Worm (Caenorhabditis elegans): ENCODE results near the gene pde-12.

The pde-12 gene

ce11 chrIII:10877542-10877941 is 32.7 kb upstream of the pde-12 start (continued):
- TF ChIP-seq tlf-1 (GFP tag; optimal IDR thresholded peaks at IDR 0.05) (peak; percentile 66), fkh-3 (tag; optimal IDR thresholded peaks at IDR 0.05) (no peak), nhr-179 (tag; optimal IDR thresholded peaks at IDR 0.05) (no peak), F52B5.7 (tag; optimal IDR thresholded peaks at IDR 0.05) (no peak), ztf-28 (GFP tag; IDR thresholded peaks at IDR 0.05) (0 out of 2 replicates have a peak, but pooled peaks have one; percentile 48), B0336.3 (GFP tag; IDR thresholded peaks at IDR 0.05) (peak; percentile 70), hrde-1 (tag; optimal IDR thresholded peaks at IDR 0.05; ENCODE audit: borderline replicate concordance) (no peak), K11D2.4 (GFP tag; IDR thresholded peaks at IDR 0.05) (no peak), lin-35 (GFP tag; optimal IDR thresholded peaks at IDR 0.05) (no peak), pha-4 (tag; optimal IDR thresholded peaks at IDR 0.05) (no peak), rec-8 (tag; optimal IDR thresholded peaks at IDR 0.05) (peak in 1 of 2 experiments; percentile 10), T07F8.4 (tag; optimal IDR thresholded peaks at IDR 0.05) (no peak), ztf-26 (tag; optimal IDR thresholded peaks at IDR 0.05) (no peak), egl-18 (GFP tag; IDR thresholded peaks at IDR 0.05) (no peak), ztf-25 (GFP tag; IDR thresholded peaks at IDR 0.05) (no peak), ceh-40 (GFP tag; IDR thresholded peaks at IDR 0.05) (no peak), lin-26 (GFP tag; IDR thresholded peaks at IDR 0.05) (no peak), Y79H2A.3 (GFP tag; conservative IDR thresholded peaks at IDR 0.05) (no peak), lir-1 (GFP tag; conservative IDR thresholded peaks at IDR 0.05) (peak; percentile 25; the same call in 1 of the 2 replicates), F23B12.7 (tag; optimal IDR thresholded peaks at IDR 0.05; ENCODE audit: insufficient read depth) (no peak), sptf-2 (GFP tag; optimal IDR thresholded peaks at IDR 0.05) (no peak), snpc-1.3 (tag; optimal IDR thresholded peaks at IDR 0.05; ENCODE audit: insufficient read depth) (peak; percentile 65), hmg-1.2 (GFP tag; IDR thresholded peaks at IDR 0.05) (0 out of 2 replicates have a peak, but pooled peaks have one; percentile 31), egrh-3 (GFP tag; IDR thresholded peaks at IDR 0.05) (no peak), sdz-38 (tag; optimal IDR thresholded peaks at IDR 0.05) (no peak), him-1 (tag; optimal IDR thresholded peaks at IDR 0.05) (peak; percentile 35), mel-28 (tag; optimal IDR thresholded peaks at IDR 0.05; ENCODE audit: borderline replicate concordance) (no peak), let-607 (tag; optimal IDR thresholded peaks at IDR 0.05) (no peak), lin-40 (tag; optimal IDR thresholded peaks at IDR 0.05) (no peak), dpff-1 (tag; optimal IDR thresholded peaks at IDR 0.05) (no peak), snpc-1.1 (tag; optimal IDR thresholded peaks at IDR 0.05; ENCODE audit: insufficient read depth) (no peak), sea-2 (GFP tag; IDR thresholded peaks at IDR 0.05) (no peak), F55B11.4 (tag; optimal IDR thresholded peaks at IDR 0.05; ENCODE audit: borderline replicate concordance, insufficient read depth) (no peak), aptf-3 (GFP tag; IDR thresholded peaks at IDR 0.05) (no peak), bed-2 (GFP tag; IDR thresholded peaks at IDR 0.05) (no peak), F37B4.10 (GFP tag; IDR thresholded peaks at IDR 0.05) (no peak), ceh-58 (GFP tag; IDR thresholded peaks at IDR 0.05) (no peak), zfh-2 (GFP tag; conservative IDR thresholded peaks at IDR 0.05) (no peak), lag-1 (GFP tag; IDR thresholded peaks at IDR 0.05) (no peak), nhr-80 (tag; optimal IDR thresholded peaks at IDR 0.05) (no peak), ztf-6 (GFP tag; IDR thresholded peaks at IDR 0.05) (no peak), somi-1 (GFP tag; optimal IDR thresholded peaks at IDR 0.05) (no peak), snpc-4 (GFP tag; optimal IDR thresholded peaks at IDR 0.05) (no peak), snpc-4 (tag; optimal IDR thresholded peaks at IDR 0.05) (peak in 3 of 4 experiments; percentile 11 to 21 (median 11)), nfya-1 (tag; optimal IDR thresholded peaks at IDR 0.05; ENCODE audit: borderline replicate concordance, insufficient read depth) (no peak), zim-3 (tag; optimal IDR thresholded peaks at IDR 0.05) (no peak), ztf-3 (GFP tag; optimal IDR thresholded peaks at IDR 0.05) (no peak), ccch-3 (GFP tag; optimal IDR thresholded peaks at IDR 0.05) (no peak)

All from whole organism, young adult.